Worm (Caenorhabditis elegans) whole organism, L4/young adult: ENCODE data around the gene mocs-1.

Experiments
- W03F9.2 ChIP-seq: fragments of 150-350 bp; optimal IDR thresholded peaks from 2 replicates; lab custom pipeline; 2014; ENCODE audit warnings: missing biosample characterization, missing genetic modification characterization
- dao-5 ChIP-seq: sonication (generic microtip); optimal IDR thresholded peaks from 2 replicates; lab custom pipeline; 2016; ENCODE audit warnings: missing genotype, missing genetic modification characterization, moderate library complexity, missing compliant biosample characterization

- TF ChIP-seq W03F9.2 = no peak
- TF ChIP-seq dao-5 = no peak
Measured at ce11 chrX:15465050-15465449, 24.5 kb upstream of the mocs-1 start.
